Worm (Caenorhabditis elegans): ENCODE results near the gene C37E2.2.

Gene C37E2.2

ce11 chrX:14141896-14142392 is 33.9 kb upstream of the C37E2.2 start, which contains the start of gene ceh-89:
Gene ceh-89 (plus strand): TSS chrX:14141946.
- TF ChIP-seq tlf-1 (GFP tag; optimal IDR thresholded peaks at IDR 0.05) (no peak), let-526 (GFP tag; IDR thresholded peaks at IDR 0.05) (no peak), snpc-1.1 (tag; optimal IDR thresholded peaks at IDR 0.05; ENCODE audit: insufficient read depth) (no peak), madf-3 (GFP tag; IDR thresholded peaks at IDR 0.05) (no peak), lsy-27 (tag; optimal IDR thresholded peaks at IDR 0.05; ENCODE audit: borderline replicate concordance, insufficient read depth) (no peak), xnd-1 (tag; optimal IDR thresholded peaks at IDR 0.05) (no peak), lin-40 (tag; optimal IDR thresholded peaks at IDR 0.05) (no peak), die-1 (tag; optimal IDR thresholded peaks at IDR 0.05) (no peak), snpc-4 (GFP tag; optimal IDR thresholded peaks at IDR 0.05) (no peak), snpc-4 (tag; optimal IDR thresholded peaks at IDR 0.05) (no peak), zfh-2 (GFP tag; conservative IDR thresholded peaks at IDR 0.05) (no peak), F23B12.7 (tag; optimal IDR thresholded peaks at IDR 0.05; ENCODE audit: insufficient read depth) (no peak), ztf-26 (tag; optimal IDR thresholded peaks at IDR 0.05) (no peak), sdz-38 (tag; optimal IDR thresholded peaks at IDR 0.05) (no peak), madf-8 (GFP tag; conservative IDR thresholded peaks at IDR 0.05) (no peak)

- TF ChIP-seq Y53F4B.3 (GFP tag; IDR thresholded peaks at IDR 0.05) (no peak), cebp-1 (GFP tag; IDR thresholded peaks at IDR 0.05) (peak; percentile 80), cebp-1 (tag; optimal IDR thresholded peaks at IDR 0.05) (peak; percentile 90), mes-4 (tag; optimal IDR thresholded peaks at IDR 0.05) (no peak), snpc-4 (GFP tag; optimal IDR thresholded peaks at IDR 0.05) (no peak), snpc-4 (tag; optimal IDR thresholded peaks at IDR 0.05) (peak in 2 of 4 experiments; percentile 1 to 14)
Measured at ce11 chrX:14145634-14146033, 30.2 kb upstream of the C37E2.2 start.

DNA sequence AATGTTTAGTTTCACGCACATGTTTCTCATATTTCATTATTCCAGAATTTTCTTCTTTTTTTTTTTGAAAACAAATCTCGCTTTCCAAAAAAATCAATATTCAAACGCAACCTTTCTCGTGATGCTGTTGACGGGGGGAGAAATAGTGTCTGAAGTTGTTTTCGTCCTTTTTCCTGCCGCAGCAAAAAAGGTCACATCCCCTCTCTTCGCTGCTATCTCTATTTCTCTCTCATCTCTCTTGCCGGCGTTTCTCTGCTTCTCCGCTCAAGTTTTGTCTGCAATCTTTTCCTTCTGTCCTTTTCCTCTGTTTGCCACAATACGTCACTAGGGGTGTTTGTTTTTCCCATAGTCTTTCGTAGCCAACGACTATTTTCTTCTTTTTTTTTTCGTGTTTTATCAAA is 29.1 kb upstream of the C37E2.2 start:
- no peak for TF ChIP-seq xnd-1 (tag; optimal IDR thresholded peaks at IDR 0.05)
- no peak for TF ChIP-seq unc-130 (GFP tag; optimal IDR thresholded peaks at IDR 0.05)
- no peak for TF ChIP-seq F55B11.4 (tag; optimal IDR thresholded peaks at IDR 0.05; ENCODE audit: borderline replicate concordance, insufficient read depth)
- no peak for TF ChIP-seq aptf-2 (GFP tag; conservative IDR thresholded peaks at IDR 0.05)
- no peak for TF ChIP-seq efl-1 (GFP tag; optimal IDR thresholded peaks at IDR 0.05)
- no peak for TF ChIP-seq akir-1 (GFP tag; optimal IDR thresholded peaks at IDR 0.05)
- TF ChIP-seq dox-1 (GFP tag; IDR thresholded peaks at IDR 0.05) = peak; percentile 52; the same call in 1 of the 2 replicates
- peak; percentile 42 for TF ChIP-seq die-1 (tag; optimal IDR thresholded peaks at IDR 0.05)
- TF ChIP-seq hmg-1.2 (GFP tag; IDR thresholded peaks at IDR 0.05) = peak; percentile 67; the same call in 1 of the 2 replicates
- TF ChIP-seq lin-54 (GFP tag; optimal IDR thresholded peaks at IDR 0.05) = no peak
- TF ChIP-seq nhr-120 (GFP tag; IDR thresholded peaks at IDR 0.05) = no peak
- peak; percentile 61 for TF ChIP-seq nhr-80 (tag; optimal IDR thresholded peaks at IDR 0.05)
- TF ChIP-seq F37B4.10 (GFP tag; IDR thresholded peaks at IDR 0.05) = no peak
- peak; percentile 69 for TF ChIP-seq F23B12.7 (tag; optimal IDR thresholded peaks at IDR 0.05; ENCODE audit: insufficient read depth)
- TF ChIP-seq snpc-4 (GFP tag; optimal IDR thresholded peaks at IDR 0.05) = peak; percentile 10
- peak in 2 of 4 experiments; percentile 26 to 52 for TF ChIP-seq snpc-4 (tag; optimal IDR thresholded peaks at IDR 0.05)
- TF ChIP-seq ZK185.1 (tag; optimal IDR thresholded peaks at IDR 0.05; ENCODE audit: poor library complexity, severe bottlenecking) = peak; percentile 11
- TF ChIP-seq Y79H2A.3 (GFP tag; conservative IDR thresholded peaks at IDR 0.05) = no peak
- no peak for TF ChIP-seq hsf-1 (GFP tag; IDR thresholded peaks at IDR 0.05)
- peak; percentile 81 for TF ChIP-seq lin-40 (tag; optimal IDR thresholded peaks at IDR 0.05)
- TF ChIP-seq K11D2.4 (GFP tag; IDR thresholded peaks at IDR 0.05) = peak; percentile 70
- TF ChIP-seq pha-4 (tag; optimal IDR thresholded peaks at IDR 0.05) = peak; percentile 17
- peak; percentile 69 for TF ChIP-seq attf-5 (GFP tag; optimal IDR thresholded peaks at IDR 0.05)
- no peak for TF ChIP-seq rcor-1 (GFP tag; IDR thresholded peaks at IDR 0.05)
- TF ChIP-seq B0261.1 (tag; optimal IDR thresholded peaks at IDR 0.05) = no peak
- 0 out of 2 replicates have a peak, but pooled peaks have one; percentile 29 for TF ChIP-seq B0336.3 (GFP tag; IDR thresholded peaks at IDR 0.05)
- TF ChIP-seq ztf-6 (GFP tag; IDR thresholded peaks at IDR 0.05) = 0 out of 2 replicates have a peak, but pooled peaks have one; percentile 27
- TF ChIP-seq pbrm-1 (GFP tag; IDR thresholded peaks at IDR 0.05) = 0 out of 2 replicates have a peak, but pooled peaks have one; percentile 51
- TF ChIP-seq let-607 (tag; optimal IDR thresholded peaks at IDR 0.05) = no peak
- no peak for TF ChIP-seq madf-3 (GFP tag; IDR thresholded peaks at IDR 0.05)
- TF ChIP-seq chd-7 (tag; optimal IDR thresholded peaks at IDR 0.05) = peak; percentile 46

All from whole organism, young adult.